Fruit fly (Drosophila melanogaster) whole organism, embryonic: ENCODE data around the gene corolla.

Experiments
- Atf-2 ChIP-seq: fragments of 200-800 bp; sonication (Bioruptor generic); optimal IDR thresholded peaks from 2 replicates; lab custom pipeline; 2016; ENCODE audit warnings: missing biosample characterization, missing genetic modification characterization
- Atf6 ChIP-seq: fragments of 200-800 bp; sonication (Bioruptor generic); IDR thresholded peaks from 2 replicates; pipeline ENCODE4 v1.3.6; 2022; ENCODE audit warnings: missing biosample characterization, missing genetic modification characterization
- Bdp1 ChIP-seq: fragments of 200-800 bp; sonication (Bioruptor generic); optimal IDR thresholded peaks from 3 replicates; lab custom pipeline; 2016; ENCODE audit warnings: missing biosample characterization, missing genetic modification characterization
- CG10321 ChIP-seq: fragments of 200-800 bp; sonication (Bioruptor generic); IDR thresholded peaks from 2 replicates; pipeline ENCODE4 v1.3.6; 2022; ENCODE audit warnings: missing biosample characterization, missing genetic modification characterization
- CG10654 ChIP-seq: fragments of 200-800 bp; sonication (Bioruptor generic); optimal IDR thresholded peaks from 2 replicates; lab custom pipeline; 2016; ENCODE audit warnings: missing biosample characterization, missing genetic modification characterization
- CG11398 ChIP-seq: fragments of 200-800 bp; sonication (Bioruptor generic); optimal IDR thresholded peaks from 2 replicates; lab custom pipeline; 2016; ENCODE audit warnings: missing biosample characterization, missing genetic modification characterization
- CG12236 ChIP-seq: fragments of 200-800 bp; sonication (Bioruptor generic); optimal IDR thresholded peaks from 2 replicates; lab custom pipeline; 2016; ENCODE audit warnings: missing biosample characterization, missing genetic modification characterization
- CG13424 ChIP-seq: fragments of 200-800 bp; sonication (Bioruptor generic); optimal IDR thresholded peaks from 2 replicates; lab custom pipeline; 2019; ENCODE audit warnings: missing biosample characterization, mild to moderate bottlenecking, missing genetic modification characterization, moderate library complexity
- CG15011 ChIP-seq: fragments of 200-800 bp; sonication (Bioruptor generic); optimal IDR thresholded peaks from 3 replicates; lab custom pipeline; 2018; ENCODE audit warnings: missing biosample characterization, mild to moderate bottlenecking, missing genetic modification characterization
- CG15514 ChIP-seq: fragments of 200-800 bp; sonication (Bioruptor generic); optimal IDR thresholded peaks from 3 replicates; lab custom pipeline; 2017; ENCODE audit warnings: missing biosample characterization, missing genetic modification characterization, mild to moderate bottlenecking, moderate library complexity, missing genetic modification reagents
- CG15696 ChIP-seq: fragments of 200-800 bp; sonication (Bioruptor generic); optimal IDR thresholded peaks from 2 replicates; lab custom pipeline; 2019; ENCODE audit warnings: missing biosample characterization, mild to moderate bottlenecking, missing genetic modification characterization, moderate library complexity
- CG17568 ChIP-seq: fragments of 200-800 bp; sonication (Bioruptor generic); optimal IDR thresholded peaks from 2 replicates; lab custom pipeline; 2018; ENCODE audit warnings: missing biosample characterization, mild to moderate bottlenecking, missing genetic modification characterization, moderate library complexity
- CG17912 ChIP-seq: fragments of 200-800 bp; sonication (Bioruptor generic); optimal IDR thresholded peaks from 2 replicates; lab custom pipeline; 2018; ENCODE audit warnings: missing biosample characterization, mild to moderate bottlenecking, missing genetic modification characterization
- CG1792 ChIP-seq: fragments of 200-800 bp; sonication (Bioruptor generic); optimal IDR thresholded peaks from 2 replicates; lab custom pipeline; 2016; ENCODE audit warnings: missing biosample characterization, missing genetic modification characterization
- CG4617 ChIP-seq: fragments of 200-800 bp; sonication (Bioruptor generic); optimal IDR thresholded peaks from 3 replicates; lab custom pipeline; 2016; ENCODE audit warnings: missing biosample characterization, missing genetic modification characterization, borderline replicate concordance
- CG5180 ChIP-seq: fragments of 200-800 bp; sonication (Bioruptor generic); optimal IDR thresholded peaks from 3 replicates; lab custom pipeline; 2017; ENCODE audit warnings: missing biosample characterization, missing genetic modification characterization, mild to moderate bottlenecking, moderate library complexity, missing genetic modification reagents
- CG7372 ChIP-seq: fragments of 200-800 bp; sonication (Bioruptor generic); IDR thresholded peaks from 2 replicates; pipeline ENCODE4 v1.3.6; 2022; ENCODE audit warnings: missing biosample characterization, missing genetic modification characterization
- CG7963 ChIP-seq: fragments of 200-800 bp; sonication (Bioruptor generic); IDR thresholded peaks from 3 replicates; pipeline ENCODE4 v1.3.6; 2022; ENCODE audit warnings: missing biosample characterization, missing genetic modification characterization; ENCODE audit not compliant: partially characterized antibody
- CG7987 ChIP-seq: fragments of 200-800 bp; sonication (Bioruptor generic); optimal IDR thresholded peaks from 2 replicates; lab custom pipeline; 2018; ENCODE audit warnings: missing biosample characterization, mild to moderate bottlenecking, missing genetic modification characterization, moderate library complexity
- Chrac-16 ChIP-seq: fragments of 200-800 bp; sonication (Bioruptor generic); optimal IDR thresholded peaks from 3 replicates; lab custom pipeline; 2016; ENCODE audit warnings: missing biosample characterization, missing genetic modification characterization
- CoRest ChIP-seq: fragments of 200-800 bp; sonication (Bioruptor generic); optimal IDR thresholded peaks from 3 replicates; lab custom pipeline; 2018; ENCODE audit warnings: missing biosample characterization, mild to moderate bottlenecking, missing genetic modification characterization, moderate library complexity
- Fer3 ChIP-seq: fragments of 200-800 bp; sonication (Bioruptor generic); optimal IDR thresholded peaks from 2 replicates; lab custom pipeline; 2018; ENCODE audit warnings: missing biosample characterization, mild to moderate bottlenecking, missing genetic modification characterization, moderate library complexity
- Gsc ChIP-seq: fragments of 200-800 bp; sonication (Bioruptor generic); IDR thresholded peaks from 2 replicates; pipeline ENCODE4 v1.3.6; 2022; ENCODE audit warnings: missing biosample characterization, missing genetic modification characterization
- Meics ChIP-seq: fragments of 200-800 bp; sonication (Bioruptor generic); optimal IDR thresholded peaks from 2 replicates; lab custom pipeline; 2017; ENCODE audit warnings: missing biosample characterization, mild to moderate bottlenecking, missing genetic modification characterization
- Neu2 ChIP-seq: fragments of 200-800 bp; sonication (Bioruptor generic); optimal IDR thresholded peaks from 3 replicates; lab custom pipeline; 2016; ENCODE audit warnings: missing biosample characterization, missing genetic modification characterization, borderline replicate concordance
- Pdp1 ChIP-seq, 2 experiments: fragments of 200-800 bp; sonication (Bioruptor generic); optimal IDR thresholded peaks; 3 replicates each; lab custom pipeline; 2016; ENCODE audit warnings: missing biosample characterization in 2 of 2, missing genetic modification characterization in 2 of 2, mild to moderate bottlenecking in 1 of 2, moderate library complexity in 1 of 2
- Poxn ChIP-seq: fragments of 200-800 bp; sonication (Bioruptor generic); IDR thresholded peaks from 2 replicates; pipeline ENCODE4 v1.3.6; 2022; ENCODE audit warnings: missing biosample characterization, missing genetic modification characterization
- Sin3A ChIP-seq: fragments of >200 bp; optimal IDR thresholded peaks from 2 replicates; lab custom pipeline; 2018
- ab ChIP-seq: fragments of 200-800 bp; sonication (Bioruptor generic); optimal IDR thresholded peaks from 2 replicates; lab custom pipeline; 2016; ENCODE audit warnings: missing biosample characterization, missing genetic modification characterization
- az2 ChIP-seq: fragments of 200-800 bp; sonication (Bioruptor generic); optimal IDR thresholded peaks from 3 replicates; lab custom pipeline; 2016; ENCODE audit warnings: missing biosample characterization, missing genetic modification characterization
- bsh ChIP-seq, 2 experiments: fragments of 200-800 bp; sonication (Bioruptor generic); optimal IDR thresholded peaks; 2 replicates each; lab custom pipeline; 2017 to 2018; ENCODE audit warnings: mild to moderate bottlenecking in 2 of 2, missing biosample characterization in 2 of 2, missing genetic modification characterization in 2 of 2, moderate library complexity in 1 of 2
- da ChIP-seq: fragments of 200-800 bp; sonication (Bioruptor generic); optimal IDR thresholded peaks from 2 replicates; lab custom pipeline; 2016; ENCODE audit warnings: missing biosample characterization, missing genetic modification characterization
- dan ChIP-seq: fragments of 200-800 bp; sonication (Bioruptor generic); IDR thresholded peaks from 2 replicates; pipeline ENCODE4 v1.3.6; 2022; ENCODE audit warnings: missing biosample characterization, missing genetic modification characterization
- dmrt99B ChIP-seq: fragments of 200-800 bp; sonication (Bioruptor generic); optimal IDR thresholded peaks from 2 replicates; lab custom pipeline; 2018; ENCODE audit warnings: missing biosample characterization, mild to moderate bottlenecking, missing genetic modification characterization, moderate library complexity
- ems ChIP-seq: fragments of 200-800 bp; sonication (Bioruptor generic); optimal IDR thresholded peaks from 3 replicates; lab custom pipeline; 2016; ENCODE audit warnings: missing biosample characterization, missing genetic modification characterization
- eve ChIP-seq, 2 experiments: fragments of >200 bp; optimal IDR thresholded peaks; 2 replicates each; lab custom pipeline; 2017; ENCODE audit warnings: missing biosample characterization in 2 of 2, missing genetic modification characterization in 2 of 2
- ewg ChIP-seq: fragments of 200-800 bp; sonication (Bioruptor generic); optimal IDR thresholded peaks from 3 replicates; lab custom pipeline; 2017; ENCODE audit warnings: mild to moderate bottlenecking, missing biosample characterization, missing genetic modification reagents, missing genetic modification characterization
- fd64A ChIP-seq: fragments of 200-800 bp; sonication (Bioruptor generic); optimal IDR thresholded peaks from 3 replicates; lab custom pipeline; 2018; ENCODE audit warnings: missing biosample characterization, mild to moderate bottlenecking, missing genetic modification characterization
- fd96Cb ChIP-seq: fragments of 200-800 bp; sonication (Bioruptor generic); optimal IDR thresholded peaks from 2 replicates; lab custom pipeline; 2018; ENCODE audit warnings: missing biosample characterization, mild to moderate bottlenecking, missing genetic modification characterization, moderate library complexity
- gfzf ChIP-seq: fragments of 200-800 bp; sonication (Bioruptor generic); optimal IDR thresholded peaks from 2 replicates; lab custom pipeline; 2016; ENCODE audit warnings: missing biosample characterization, mild to moderate bottlenecking, missing genetic modification characterization, moderate library complexity
- hbn ChIP-seq: fragments of 200-800 bp; sonication (Bioruptor generic); IDR thresholded peaks from 2 replicates; pipeline ENCODE4 v1.3.6; 2022; ENCODE audit warnings: missing biosample characterization, missing genetic modification characterization; ENCODE audit not compliant: partially characterized antibody
- jumu ChIP-seq: fragments of 200-800 bp; sonication (Bioruptor generic); optimal IDR thresholded peaks from 3 replicates; lab custom pipeline; 2016; ENCODE audit warnings: missing biosample characterization, missing genetic modification characterization
- nau ChIP-seq: fragments of 200-800 bp; sonication (Bioruptor generic); optimal IDR thresholded peaks from 3 replicates; lab custom pipeline; 2017; ENCODE audit warnings: missing biosample characterization, mild to moderate bottlenecking, missing genetic modification characterization, missing genetic modification reagents
- nom ChIP-seq: fragments of 200-800 bp; sonication (Bioruptor generic); optimal IDR thresholded peaks from 2 replicates; lab custom pipeline; 2017; ENCODE audit warnings: missing biosample characterization, missing genetic modification characterization, mild to moderate bottlenecking, moderate library complexity, missing genetic modification reagents
- pfk ChIP-seq: fragments of 200-800 bp; sonication (Bioruptor generic); optimal IDR thresholded peaks from 2 replicates; lab custom pipeline; 2018; ENCODE audit warnings: missing biosample characterization, mild to moderate bottlenecking, missing genetic modification characterization, moderate library complexity
- prd ChIP-seq, 3 experiments: fragments of >200 bp in 2 of 3; fragments of 200-800 bp in 1 of 3; sonication (Bioruptor generic) in 1 of 3; optimal IDR thresholded peaks in 2 of 3; IDR thresholded peaks in 1 of 3; 2 replicates in 2 of 3; 3 replicates in 1 of 3; pipeline versions ENCODE4 v1.3.6 to Lab custom; 2017 to 2022; ENCODE audit warnings: missing biosample characterization in 1 of 3, missing genetic modification characterization in 1 of 3
- sim ChIP-seq: fragments of 200-800 bp; sonication (Bioruptor generic); IDR thresholded peaks from 2 replicates; pipeline ENCODE4 v1.3.6; 2022; ENCODE audit warnings: missing biosample characterization, missing genetic modification characterization
- sob ChIP-seq: fragments of 200-800 bp; sonication (Bioruptor generic); IDR thresholded peaks from 2 replicates; pipeline ENCODE4 v1.3.6; 2022; ENCODE audit warnings: missing biosample characterization, missing genetic modification characterization
- yki ChIP-seq: fragments of >200 bp; optimal IDR thresholded peaks from 3 replicates; lab custom pipeline; 2018

corolla gene

DNA sequence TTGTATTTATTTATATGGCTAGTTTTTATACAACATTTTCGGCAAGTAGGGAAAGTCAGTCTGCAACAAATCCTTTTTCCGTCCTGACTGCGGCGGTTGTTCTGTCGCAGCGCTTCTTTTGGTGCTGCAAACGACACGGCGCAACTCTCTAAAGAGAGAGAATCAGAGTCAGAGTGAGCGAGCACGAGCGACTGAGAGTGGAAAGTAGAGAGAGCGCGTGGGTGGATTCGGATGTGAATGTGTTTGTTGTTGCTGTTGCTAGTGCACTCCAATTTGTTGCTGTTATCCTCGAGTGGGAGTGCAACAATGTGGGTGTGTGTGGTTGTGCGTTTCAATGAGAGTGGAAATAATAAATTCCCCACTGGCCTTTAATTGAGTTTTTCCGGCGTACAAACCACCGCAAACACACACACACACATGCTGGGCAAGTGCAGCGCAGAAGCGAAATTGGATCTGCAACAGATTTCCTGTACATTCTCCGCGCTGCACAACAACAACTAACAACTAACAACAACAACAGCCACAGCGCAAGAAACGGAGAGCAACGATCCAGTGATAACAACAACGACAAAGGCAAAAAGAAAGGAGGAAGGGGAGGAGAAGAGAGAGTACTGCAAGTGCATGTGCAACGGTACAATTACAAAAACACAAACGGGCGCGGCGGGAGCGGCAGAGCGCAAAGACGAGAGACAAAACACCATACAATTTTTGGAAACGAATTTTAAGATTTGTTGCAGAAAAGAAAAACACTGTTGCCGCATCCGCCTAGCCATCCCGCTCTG, 19.6 kb upstream of the corolla start (continued):
- no peak for TF ChIP-seq az2 (GFP tag; lab: Kevin White, UChicago)
- peak; percentile 58 for TF ChIP-seq yki (lab: Kevin White, UChicago)
- TF ChIP-seq nom (GFP tag; lab: Kevin White, UChicago): peak; percentile 38
- TF ChIP-seq CG15514 (GFP tag; lab: Kevin White, UChicago): no peak
- no peak for TF ChIP-seq ems (GFP tag; lab: Kevin White, UChicago)
- TF ChIP-seq CG4617 (GFP tag; lab: Kevin White, UChicago): no peak
- TF ChIP-seq jumu (GFP tag; lab: Kevin White, UChicago): no peak
- TF ChIP-seq Atf6 (GFP tag; lab: Robert Waterston, UW): no peak
- no peak for TF ChIP-seq Poxn
- TF ChIP-seq CG7372 (GFP tag; lab: Robert Waterston, UW): no peak
- TF ChIP-seq CG12236: no peak
- TF ChIP-seq CG15011 (GFP tag; lab: Kevin White, UChicago): no peak
- TF ChIP-seq gfzf: no peak
- no peak for TF ChIP-seq eve (GFP tag; optimal IDR thresholded peaks at IDR 0.05; lab: Kevin White, UChicago)
- no peak for TF ChIP-seq Meics (GFP tag; lab: Kevin White, UChicago)
- no peak for TF ChIP-seq Fer3 (tag; lab: Kevin White, UChicago)
- peak; percentile 19 for TF ChIP-seq ewg (GFP tag; lab: Kevin White, UChicago)
- no peak for TF ChIP-seq CG15696
- TF ChIP-seq pfk: no peak
- no peak for TF ChIP-seq Gsc
- TF ChIP-seq CG11398 (GFP tag; lab: Kevin White, UChicago): no peak
- TF ChIP-seq Sin3A: no peak
- peak in 1 of 2 experiments; percentile 10 for TF ChIP-seq Pdp1 (GFP tag; optimal IDR thresholded peaks at IDR 0.05; lab: Kevin White, UChicago)
- TF ChIP-seq Atf-2 (GFP tag; lab: Kevin White, UChicago): no peak
- TF ChIP-seq CG17568: no peak
- TF ChIP-seq Neu2 (GFP tag; lab: Kevin White, UChicago): no peak
- peak; percentile 88; the same call in 1 of the 2 replicates for TF ChIP-seq CG10321 (GFP tag; lab: Robert Waterston, UW)
- TF ChIP-seq CG10654 (GFP tag; lab: Kevin White, UChicago): no peak
- TF ChIP-seq Chrac-16 (GFP tag; lab: Kevin White, UChicago): no peak
- TF ChIP-seq CG1792 (GFP tag; lab: Kevin White, UChicago): no peak
- no peak for TF ChIP-seq Bdp1 (GFP tag; lab: Kevin White, UChicago)
- TF ChIP-seq fd64A (GFP tag; lab: Kevin White, UChicago): no peak
- no peak for TF ChIP-seq fd96Cb
- TF ChIP-seq CG7987 (GFP tag; lab: Kevin White, UChicago): no peak
- TF ChIP-seq sim (GFP tag; lab: Robert Waterston, UW): no peak
- TF ChIP-seq nau (GFP tag; lab: Kevin White, UChicago): no peak
- TF ChIP-seq CG13424 (tag; lab: Kevin White, UChicago): no peak
- TF ChIP-seq CG7963 (GFP tag; lab: Robert Waterston, UW): no peak
- no peak for TF ChIP-seq hbn
- no peak for TF ChIP-seq dmrt99B (tag; lab: Kevin White, UChicago)
- no peak for TF ChIP-seq CoRest
- no peak for TF ChIP-seq CG17912 (GFP tag; lab: Kevin White, UChicago)
- TF ChIP-seq ab (GFP tag; lab: Kevin White, UChicago): no peak
- TF ChIP-seq prd (optimal IDR thresholded peaks at IDR 0.05; lab: Kevin White, UChicago): no peak
- no peak for TF ChIP-seq prd (GFP tag; IDR thresholded peaks at IDR 0.05; lab: Robert Waterston, UW)
- no peak for TF ChIP-seq bsh (GFP tag; optimal IDR thresholded peaks at IDR 0.05; lab: Kevin White, UChicago)
- TF ChIP-seq da (GFP tag; lab: Kevin White, UChicago): no peak
- no peak for TF ChIP-seq CG5180
- no peak for TF ChIP-seq dan (GFP tag; lab: Robert Waterston, UW)
- TF ChIP-seq sob (GFP tag; lab: Robert Waterston, UW): no peak
